Worm (Caenorhabditis elegans) whole organism, late embryonic: ENCODE measurements around the gene srsx-27.
A peak's percentile ranks its signal among the peaks of the same experiment; 100 is the strongest.

ENCODE experiments used
- K02D7.2 ChIP-seq: sonication (generic microtip); optimal IDR thresholded peaks from 2 replicates; lab custom pipeline; 2017; ENCODE audit warnings: mild to moderate bottlenecking, missing genetic modification characterization, missing compliant biosample characterization
- ahr-1 ChIP-seq: sonication (generic microtip); optimal IDR thresholded peaks from 2 replicates; lab custom pipeline; 2016; ENCODE audit warnings: missing genetic modification characterization, missing compliant biosample characterization
- ama-1 ChIP-seq: fragments of 150-350 bp; optimal IDR thresholded peaks from 2 replicates; lab custom pipeline; 2014
- ceh-22 ChIP-seq: sonication (generic microtip); optimal IDR thresholded peaks from 2 replicates; lab custom pipeline; 2017; ENCODE audit warnings: missing biosample characterization, missing genetic modification characterization
- ceh-30 ChIP-seq: fragments of 150-350 bp; optimal IDR thresholded peaks from 2 replicates; lab custom pipeline; 2014; ENCODE audit warnings: missing biosample characterization, missing genetic modification characterization
- ceh-48 ChIP-seq: sonication (generic microtip); optimal IDR thresholded peaks from 2 replicates; lab custom pipeline; 2016; ENCODE audit warnings: missing genetic modification characterization, inconsistent platforms, missing compliant biosample characterization
- ceh-6 ChIP-seq: fragments of 200-800 bp; sonication (Bioruptor generic); optimal IDR thresholded peaks from 2 replicates; lab custom pipeline; 2018; ENCODE audit warnings: mild to moderate bottlenecking, missing genetic modification characterization, missing compliant biosample characterization
- dmd-4 ChIP-seq: sonication (generic microtip); optimal IDR thresholded peaks from 2 replicates; lab custom pipeline; 2016; ENCODE audit warnings: borderline replicate concordance, missing genetic modification characterization, missing compliant biosample characterization
- elt-2 ChIP-seq: sonication (generic microtip); optimal IDR thresholded peaks from 2 replicates; lab custom pipeline; 2016; ENCODE audit warnings: missing genetic modification reagents, missing genetic modification characterization, missing compliant biosample characterization
- elt-4 ChIP-seq: sonication (generic microtip); optimal IDR thresholded peaks from 2 replicates; lab custom pipeline; 2016; ENCODE audit warnings: missing genetic modification characterization, missing compliant biosample characterization
- ets-4 ChIP-seq: sonication (generic microtip); optimal IDR thresholded peaks from 2 replicates; lab custom pipeline; 2016; ENCODE audit warnings: missing genetic modification characterization, missing compliant biosample characterization
- fkh-10 ChIP-seq: fragments of 150-350 bp; optimal IDR thresholded peaks from 2 replicates; lab custom pipeline; 2014; ENCODE audit warnings: missing biosample characterization, missing genetic modification reagents, missing genetic modification characterization
- gmeb-2 ChIP-seq: sonication (generic microtip); optimal IDR thresholded peaks from 2 replicates; lab custom pipeline; 2016; ENCODE audit warnings: missing genetic modification characterization, inconsistent platforms, missing compliant biosample characterization
- hlh-15 ChIP-seq: sonication (generic microtip); optimal IDR thresholded peaks from 2 replicates; lab custom pipeline; 2016; ENCODE audit warnings: missing genetic modification characterization, missing compliant biosample characterization
- hlh-6 ChIP-seq: sonication (generic microtip); optimal IDR thresholded peaks from 2 replicates; lab custom pipeline; 2016; ENCODE audit warnings: missing genotype, missing genetic modification characterization, missing compliant biosample characterization
- lin-11 ChIP-seq: fragments of 200-800 bp; sonication (Bioruptor generic); optimal IDR thresholded peaks from 2 replicates; lab custom pipeline; 2018; ENCODE audit warnings: mild to moderate bottlenecking, missing genetic modification characterization, missing compliant biosample characterization
- nfya-1 ChIP-seq: sonication (generic microtip); optimal IDR thresholded peaks from 2 replicates; lab custom pipeline; 2017; ENCODE audit warnings: missing genetic modification characterization, mild to moderate bottlenecking, missing compliant biosample characterization, antibody characterized with exemption, moderate library complexity
- nhr-232 ChIP-seq: sonication (generic microtip); optimal IDR thresholded peaks from 2 replicates; lab custom pipeline; 2016; ENCODE audit warnings: missing genetic modification characterization, missing compliant biosample characterization
- odd-2 ChIP-seq: sonication (generic microtip); optimal IDR thresholded peaks from 2 replicates; lab custom pipeline; 2017; ENCODE audit warnings: antibody characterized with exemption, mild to moderate bottlenecking, missing genetic modification characterization, missing compliant biosample characterization
- pag-3 ChIP-seq: sonication (generic microtip); optimal IDR thresholded peaks from 2 replicates; lab custom pipeline; 2016; ENCODE audit warnings: missing compliant biosample characterization, missing genetic modification characterization, borderline replicate concordance
- pat-9 ChIP-seq: fragments of 200-800 bp; sonication (Bioruptor generic); optimal IDR thresholded peaks from 2 replicates; lab custom pipeline; 2018; ENCODE audit warnings: mild to moderate bottlenecking, missing genetic modification characterization, moderate library complexity, missing compliant biosample characterization
- pqm-1 ChIP-seq: sonication (generic microtip); optimal IDR thresholded peaks from 2 replicates; lab custom pipeline; 2016; ENCODE audit warnings: missing genetic modification characterization, missing compliant biosample characterization
- ref-2 ChIP-seq: sonication (generic microtip); optimal IDR thresholded peaks from 2 replicates; lab custom pipeline; 2016; ENCODE audit warnings: missing genetic modification characterization, missing compliant biosample characterization
- rnt-1 ChIP-seq: sonication (generic microtip); optimal IDR thresholded peaks from 2 replicates; lab custom pipeline; 2016; ENCODE audit warnings: missing genetic modification characterization, missing compliant biosample characterization
- sdc-2 ChIP-seq: sonication (generic microtip); optimal IDR thresholded peaks from 2 replicates; lab custom pipeline; 2016; ENCODE audit warnings: missing genotype, missing genetic modification characterization, missing compliant biosample characterization
- sox-2 ChIP-seq: fragments of 200-800 bp; sonication (Bioruptor generic); IDR thresholded peaks from 2 replicates; pipeline ENCODE4 v1.3.6; 2022; ENCODE audit warnings: missing genetic modification reagents, missing genetic modification characterization, missing compliant biosample characterization
- ttx-3 ChIP-seq: sonication (generic microtip); optimal IDR thresholded peaks from 2 replicates; lab custom pipeline; 2016; ENCODE audit warnings: missing genetic modification reagents, missing genetic modification characterization, missing compliant biosample characterization
- unc-3 ChIP-seq, 2 experiments: fragments of 200-800 bp in 1 of 2; sonication (Bioruptor generic) in 1 of 2; sonication (generic microtip) in 1 of 2; conservative IDR thresholded peaks in 1 of 2; optimal IDR thresholded peaks in 1 of 2; 2 replicates each; pipeline versions ENCODE4 v1.3.6 to Lab custom; 2016 to 2022; ENCODE audit warnings: missing compliant biosample characterization in 2 of 2, missing genetic modification characterization in 2 of 2, missing genetic modification reagents in 1 of 2
- unc-86 ChIP-seq: sonication (generic microtip); optimal IDR thresholded peaks from 2 replicates; lab custom pipeline; 2016; ENCODE audit warnings: missing genetic modification characterization, missing compliant biosample characterization
- ztf-16 ChIP-seq: sonication (generic microtip); optimal IDR thresholded peaks from 2 replicates; lab custom pipeline; 2017; ENCODE audit warnings: missing genetic modification characterization, missing compliant biosample characterization

The srsx-27 gene

DNA sequence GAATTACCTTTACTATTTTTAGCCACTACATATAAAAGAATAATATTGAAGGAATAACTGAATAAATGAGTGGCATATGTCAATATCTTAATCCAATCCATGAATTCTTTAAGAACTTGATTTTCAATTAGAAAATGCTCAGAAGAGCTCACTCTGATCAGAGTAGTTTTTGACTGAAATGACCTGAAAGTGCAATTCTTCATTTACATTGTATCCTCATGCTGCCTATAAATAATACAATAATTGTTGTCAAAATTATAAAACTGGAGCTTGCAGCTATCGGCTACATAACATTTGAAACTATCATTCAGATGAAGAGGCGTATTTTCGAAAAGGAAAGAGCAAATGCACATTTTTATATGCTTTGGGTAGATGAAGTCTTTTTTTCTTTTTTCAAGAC, 27.2 kb upstream of the srsx-27 start, which contains the start of gene srxa-19:
TSS of gene srxa-19 (minus strand) at position 101 of the 400 bp plus-strand sequence.
- no peak for TF ChIP-seq pqm-1 (tag; lab: Kevin White, UChicago)
- no peak for TF ChIP-seq ceh-30
- no peak for TF ChIP-seq ceh-22 (tag; lab: Kevin White, UChicago)
- TF ChIP-seq fkh-10 = no peak
- TF ChIP-seq ceh-48 = no peak
- no peak for TF ChIP-seq ets-4 (tag; lab: Kevin White, UChicago)
- TF ChIP-seq nhr-232 = no peak
- no peak for TF ChIP-seq elt-4 (tag; lab: Kevin White, UChicago)
- TF ChIP-seq pag-3 (tag; lab: Kevin White, UChicago) = no peak
- TF ChIP-seq ama-1 (lab: Kevin White, UChicago) = no peak
- no peak for TF ChIP-seq ahr-1 (tag; lab: Kevin White, UChicago)
- no peak for TF ChIP-seq nfya-1
- TF ChIP-seq sox-2 (GFP tag; lab: Robert Waterston, UW) = no peak
- TF ChIP-seq odd-2 = no peak

- TF ChIP-seq dmd-4 (tag; lab: Kevin White, UChicago) = no peak
- TF ChIP-seq pat-9 (tag; lab: Kevin White, UChicago) = no peak
- TF ChIP-seq sox-2 (GFP tag; lab: Robert Waterston, UW) = no peak
Observed at ce11 chrV:10123324-10123723, 26.5 kb upstream of the srsx-27 start, which contains the start of gene C08B6.6. Gene C08B6.6, plus strand, starts transcription at chrV:10123624.

DNA sequence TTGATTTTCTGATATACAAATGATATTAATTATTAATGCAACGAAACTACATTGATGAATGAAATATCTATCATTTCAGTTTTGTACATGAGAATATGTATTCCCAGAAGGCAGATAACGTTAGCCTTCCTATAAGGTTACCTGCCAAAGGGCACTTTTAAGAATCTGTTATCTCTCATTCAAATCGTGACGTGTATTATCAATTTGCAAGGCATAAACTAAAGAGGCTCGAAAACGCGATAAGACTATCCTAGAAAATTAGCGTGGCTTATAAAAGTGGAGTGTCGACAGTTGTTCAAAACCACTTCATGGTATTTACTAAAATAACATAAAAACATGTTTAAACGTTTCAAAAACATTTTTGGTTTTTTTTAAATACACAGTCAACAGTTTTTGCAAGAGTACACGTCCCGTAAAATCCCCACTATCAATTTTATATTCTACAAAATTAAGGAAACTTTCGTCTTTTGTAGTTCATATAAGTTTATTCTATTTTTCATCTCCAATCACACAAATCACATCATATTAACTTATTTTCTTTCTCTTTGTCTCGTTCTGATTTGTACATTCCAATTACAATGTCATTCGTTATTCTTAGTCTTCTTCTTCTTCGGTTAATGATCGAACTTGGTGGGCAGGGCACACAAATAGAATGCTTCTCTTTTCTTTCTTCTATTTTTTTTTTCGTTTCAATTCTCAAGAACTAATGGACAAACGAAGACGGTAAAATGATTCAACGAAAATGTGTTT, 24.9 kb upstream of the srsx-27 start, which contains the start of gene C08B6.10:
TSS of gene C08B6.10 (plus strand) at position 700 of the 750 bp plus-strand sequence.
- peak; percentile 81 for TF ChIP-seq elt-2 (tag; lab: Kevin White, UChicago)
- no peak for TF ChIP-seq ref-2 (tag; lab: Kevin White, UChicago)

- TF ChIP-seq unc-86 (tag; lab: Kevin White, UChicago) (no peak), ama-1 (lab: Kevin White, UChicago) (no peak), odd-2 (no peak), ttx-3 (tag; lab: Kevin White, UChicago) (no peak), hlh-6 (no peak), nfya-1 (no peak), rnt-1 (tag; lab: Kevin White, UChicago) (no peak), hlh-15 (tag; lab: Kevin White, UChicago) (no peak), ztf-16 (tag; lab: Kevin White, UChicago) (no peak), lin-11 (tag; lab: Kevin White, UChicago) (no peak), fkh-10 (no peak), ahr-1 (tag; lab: Kevin White, UChicago) (no peak)
Observed at ce11 chrV:10130195-10130594, 19.6 kb upstream of the srsx-27 start, which contains the start of gene aos-1. Gene aos-1, minus strand, starts transcription at chrV:10130295.

- TF ChIP-seq sdc-2 (tag; lab: Kevin White, UChicago) = no peak
- TF ChIP-seq K02D7.2 (tag; lab: Kevin White, UChicago) = no peak
- TF ChIP-seq pqm-1 (tag; lab: Kevin White, UChicago) = no peak
- TF ChIP-seq hlh-6 = no peak
- TF ChIP-seq hlh-15 (tag; lab: Kevin White, UChicago) = no peak
- no peak for TF ChIP-seq gmeb-2 (tag; lab: Kevin White, UChicago)
- TF ChIP-seq pag-3 (tag; lab: Kevin White, UChicago) = no peak
- no peak for TF ChIP-seq odd-2
- no peak for TF ChIP-seq ceh-6 (GFP tag; lab: Kevin White, UChicago)
- no peak for TF ChIP-seq unc-3 (GFP tag; conservative IDR thresholded peaks at IDR 0.05; lab: Robert Waterston, UW)
- no peak for TF ChIP-seq unc-3 (tag; optimal IDR thresholded peaks at IDR 0.05; lab: Kevin White, UChicago)
Observed at ce11 chrV:10133277-10133676, 16.6 kb upstream of the srsx-27 start.
